Worm (Caenorhabditis elegans) whole organism, young adult: ENCODE data around the gene C28D4.10.
"Not testable (repeated sequence)": the region's sequence is repeated elsewhere in the genome, so short reads cannot be mapped to it uniquely, and the experiment has no call there.

Source experiments
- T07F8.4 ChIP-seq: sonication (generic microtip); optimal IDR thresholded peaks from 2 replicates; lab custom pipeline; 2016; ENCODE audit warnings: mild to moderate bottlenecking, missing genetic modification characterization, moderate library complexity, missing compliant biosample characterization
- ama-1 ChIP-seq, 3 experiments: fragments of 150-350 bp in 1 of 3; sonication (generic microtip) in 2 of 3; optimal IDR thresholded peaks; 2 replicates each; lab custom pipeline; 2014 to 2018; ENCODE audit warnings: missing biosample characterization in 2 of 3, missing genetic modification characterization in 2 of 3, missing genetic modification reagents in 2 of 3
- bed-1 ChIP-seq: fragments of 200-800 bp; sonication (Bioruptor generic); IDR thresholded peaks from 2 replicates; pipeline ENCODE4 v1.3.6; 2022; ENCODE audit warnings: missing genetic modification reagents, missing genetic modification characterization, missing compliant biosample characterization
- hlh-26 ChIP-seq: fragments of 200-800 bp; sonication (Bioruptor generic); conservative IDR thresholded peaks from 2 replicates; pipeline ENCODE4 v1.3.6; 2022; ENCODE audit warnings: missing genetic modification reagents, missing genetic modification characterization, missing compliant biosample characterization
- snpc-1.1 ChIP-seq: sonication (generic microtip); optimal IDR thresholded peaks from 2 replicates; lab custom pipeline; 2017; ENCODE audit warnings: missing genetic modification characterization, mild to moderate bottlenecking, missing compliant biosample characterization, antibody characterized with exemption, moderate library complexity, missing genotype, missing genetic modification reagents; ENCODE audit not compliant: insufficient read depth
- unc-62 ChIP-seq: fragments of 150-350 bp; optimal IDR thresholded peaks from 2 replicates; lab custom pipeline; 2014; ENCODE audit warnings: missing biosample characterization, missing genetic modification reagents, missing genetic modification characterization
- ztf-18 ChIP-seq: sonication (generic microtip); optimal IDR thresholded peaks from 2 replicates; lab custom pipeline; 2016; ENCODE audit warnings: missing genotype, mild to moderate bottlenecking, missing genetic modification characterization, missing compliant biosample characterization

DNA sequence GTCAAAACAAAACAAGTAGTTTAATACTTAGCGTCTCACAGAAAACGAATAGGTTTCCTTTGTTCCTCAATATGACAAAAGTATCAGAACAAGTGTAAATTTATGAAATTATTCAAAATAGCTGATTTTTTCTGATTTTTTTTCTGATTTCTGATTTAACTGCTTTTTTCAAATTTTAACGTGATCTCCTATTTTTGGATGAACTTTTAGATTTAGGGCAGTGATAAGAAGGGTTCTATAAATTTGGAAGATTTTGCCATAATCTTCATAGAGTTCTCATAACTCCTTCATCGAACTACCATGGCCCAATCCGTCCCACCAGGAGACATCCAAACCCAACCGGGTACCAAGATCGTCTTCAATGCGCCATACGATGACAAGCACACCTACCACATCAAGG, 31.5 kb downstream of the C28D4.10 start, which contains the start of gene msp-78:
- TF ChIP-seq hlh-26 (GFP tag; lab: Robert Waterston, UW); T07F8.4; ama-1 (optimal IDR thresholded peaks at IDR 0.05; lab: Kevin White, UChicago); ama-1 (GFP tag; optimal IDR thresholded peaks at IDR 0.05; lab: Kevin White, UChicago); ztf-18 (tag; lab: Kevin White, UChicago); unc-62 (GFP tag; lab: Kevin White, UChicago); snpc-1.1 (tag; lab: Kevin White, UChicago); bed-1 (GFP tag; lab: Robert Waterston, UW): not testable (repeated sequence)
